Fruit fly (Drosophila melanogaster) whole organism, prepupa: Measurements from ENCODE around the gene PGRP-LC.

Source experiments
- Blimp-1 ChIP-seq: fragments of 200-800 bp; sonication (Bioruptor generic); optimal IDR thresholded peaks from 3 replicates; lab custom pipeline; 2017; ENCODE audit warnings: missing biosample characterization, missing genetic modification characterization, mild to moderate bottlenecking, moderate library complexity, missing genetic modification reagents
- CG10669 ChIP-seq: fragments of 200-800 bp; sonication (Bioruptor generic); optimal IDR thresholded peaks from 3 replicates; lab custom pipeline; 2018; ENCODE audit warnings: missing biosample characterization, mild to moderate bottlenecking, missing genetic modification characterization, moderate library complexity
- CG11294 ChIP-seq: fragments of 200-800 bp; sonication (Bioruptor generic); IDR thresholded peaks from 2 replicates; pipeline ENCODE4 v1.3.6; 2022; ENCODE audit warnings: missing biosample characterization, missing genetic modification characterization
- CG11902 ChIP-seq: fragments of 200-800 bp; sonication (Bioruptor generic); optimal IDR thresholded peaks from 3 replicates; lab custom pipeline; 2016; ENCODE audit warnings: missing biosample characterization, missing genetic modification characterization
- CG15336 ChIP-seq: fragments of 200-800 bp; sonication (Bioruptor generic); IDR thresholded peaks from 2 replicates; pipeline ENCODE4 v1.3.6; 2022; ENCODE audit warnings: missing biosample characterization, missing genetic modification characterization
- CG1621 ChIP-seq: fragments of 200-800 bp; sonication (Bioruptor generic); optimal IDR thresholded peaks from 3 replicates; lab custom pipeline; 2018; ENCODE audit warnings: missing biosample characterization, mild to moderate bottlenecking, missing genetic modification characterization
- CG16779 ChIP-seq: fragments of 200-800 bp; sonication (Bioruptor generic); optimal IDR thresholded peaks from 3 replicates; lab custom pipeline; 2017; ENCODE audit warnings: missing biosample characterization, mild to moderate bottlenecking, missing genetic modification characterization
- CG31627 ChIP-seq: fragments of 200-800 bp; sonication (Bioruptor generic); optimal IDR thresholded peaks from 3 replicates; lab custom pipeline; 2016; ENCODE audit warnings: missing biosample characterization, missing genetic modification characterization
- CG32006 ChIP-seq: fragments of 200-800 bp; sonication (Bioruptor generic); optimal IDR thresholded peaks from 3 replicates; lab custom pipeline; 2017; ENCODE audit warnings: missing biosample characterization, mild to moderate bottlenecking, missing genetic modification characterization
- CG34406 ChIP-seq: fragments of 200-800 bp; sonication (Bioruptor generic); optimal IDR thresholded peaks from 3 replicates; lab custom pipeline; 2016; ENCODE audit warnings: missing biosample characterization, missing genetic modification characterization
- CG4318 ChIP-seq: fragments of 200-800 bp; sonication (Bioruptor generic); optimal IDR thresholded peaks from 3 replicates; lab custom pipeline; 2017; ENCODE audit warnings: missing biosample characterization, mild to moderate bottlenecking, missing genetic modification characterization
- CG6163 ChIP-seq: fragments of 200-800 bp; sonication (Bioruptor generic); IDR thresholded peaks from 3 replicates; pipeline ENCODE4 v1.3.6; 2022; ENCODE audit warnings: missing biosample characterization, missing genetic modification characterization
- CG6276 ChIP-seq: fragments of 200-800 bp; sonication (Bioruptor generic); optimal IDR thresholded peaks from 2 replicates; lab custom pipeline; 2017; ENCODE audit warnings: missing biosample characterization, mild to moderate bottlenecking, missing genetic modification characterization
- CG6792 ChIP-seq: fragments of 200-800 bp; sonication (Bioruptor generic); optimal IDR thresholded peaks from 3 replicates; lab custom pipeline; 2016; ENCODE audit warnings: missing biosample characterization, missing genetic modification characterization
- CG6854 ChIP-seq: fragments of 200-800 bp; sonication (Bioruptor generic); optimal IDR thresholded peaks from 2 replicates; lab custom pipeline; 2017; ENCODE audit warnings: missing biosample characterization, mild to moderate bottlenecking, missing genetic modification characterization
- CG7368 ChIP-seq: fragments of 200-800 bp; sonication (Bioruptor generic); optimal IDR thresholded peaks from 3 replicates; lab custom pipeline; 2016; ENCODE audit warnings: missing biosample characterization, missing genetic modification characterization
- CG8319 ChIP-seq: fragments of 200-800 bp; sonication (Bioruptor generic); optimal IDR thresholded peaks from 3 replicates; lab custom pipeline; 2016; ENCODE audit warnings: missing biosample characterization, missing genetic modification characterization
- CG8632 ChIP-seq: fragments of 200-800 bp; sonication (Bioruptor generic); optimal IDR thresholded peaks from 3 replicates; lab custom pipeline; 2016; ENCODE audit warnings: missing biosample characterization, missing genetic modification characterization
- CG9139 ChIP-seq: fragments of 200-800 bp; sonication (Bioruptor generic); optimal IDR thresholded peaks from 3 replicates; lab custom pipeline; 2017; ENCODE audit warnings: missing biosample characterization, mild to moderate bottlenecking, missing genetic modification characterization
- Eip75B ChIP-seq: fragments of 200-800 bp; sonication (Bioruptor generic); optimal IDR thresholded peaks from 3 replicates; lab custom pipeline; 2016; ENCODE audit warnings: missing biosample characterization, missing genetic modification characterization
- Eip78C ChIP-seq: fragments of 200-800 bp; sonication (Bioruptor generic); peaks from one replicate; lab custom pipeline; 2016; ENCODE audit warnings: missing biosample characterization, missing genetic modification characterization
- Ets96B ChIP-seq: fragments of 200-800 bp; optimal IDR thresholded peaks from 2 replicates; lab custom pipeline; 2019; ENCODE audit warnings: missing biosample characterization, mild to moderate bottlenecking, missing genetic modification characterization, moderate library complexity
- Hr38 ChIP-seq: sonication (Bioruptor generic); optimal IDR thresholded peaks from 2 replicates; lab custom pipeline; 2016; ENCODE audit warnings: missing biosample characterization, missing genetic modification characterization
- Hr39 ChIP-seq: fragments of 200-800 bp; sonication (Bioruptor generic); optimal IDR thresholded peaks from 2 replicates; lab custom pipeline; 2016; ENCODE audit warnings: missing biosample characterization, missing genetic modification characterization
- Hr4 ChIP-seq: fragments of 200-800 bp; sonication (Bioruptor generic); optimal IDR thresholded peaks from 3 replicates; lab custom pipeline; 2016; ENCODE audit warnings: missing biosample characterization, missing genetic modification characterization
- Met ChIP-seq: fragments of 200-800 bp; sonication (Bioruptor generic); optimal IDR thresholded peaks from 3 replicates; lab custom pipeline; 2016; ENCODE audit warnings: missing biosample characterization, missing genetic modification characterization
- OdsH ChIP-seq: fragments of 200-800 bp; sonication (Bioruptor generic); optimal IDR thresholded peaks from 3 replicates; lab custom pipeline; 2016; ENCODE audit warnings: missing biosample characterization, missing genetic modification characterization
- Sox102F ChIP-seq: fragments of 200-800 bp; sonication (Bioruptor generic); optimal IDR thresholded peaks from 2 replicates; lab custom pipeline; 2016; ENCODE audit warnings: missing biosample characterization, mild to moderate bottlenecking, missing genetic modification characterization
- Sox14 ChIP-seq: fragments of 200-800 bp; sonication (Bioruptor generic); optimal IDR thresholded peaks from 3 replicates; lab custom pipeline; 2016; ENCODE audit warnings: missing biosample characterization, missing genetic modification characterization
- acj6 ChIP-seq: fragments of 200-800 bp; sonication (Bioruptor generic); optimal IDR thresholded peaks from 3 replicates; lab custom pipeline; 2016; ENCODE audit warnings: missing biosample characterization, missing genetic modification characterization
- dsx ChIP-seq: fragments of 200-800 bp; optimal IDR thresholded peaks from 3 replicates; lab custom pipeline; 2019; ENCODE audit warnings: missing biosample characterization, mild to moderate bottlenecking, missing genetic modification characterization, moderate library complexity; ENCODE audit not compliant: poor library complexity, severe bottlenecking
- eg ChIP-seq: fragments of 200-800 bp; sonication (Bioruptor generic); IDR thresholded peaks from 3 replicates; pipeline ENCODE4 v1.3.6; 2022; ENCODE audit warnings: missing biosample characterization, missing genetic modification characterization
- esn ChIP-seq: fragments of 200-800 bp; sonication (Bioruptor generic); optimal IDR thresholded peaks from 2 replicates; lab custom pipeline; 2016; ENCODE audit warnings: missing biosample characterization, mild to moderate bottlenecking, missing genetic modification characterization, moderate library complexity
- fd59A ChIP-seq: fragments of 200-800 bp; sonication (Bioruptor generic); optimal IDR thresholded peaks from 2 replicates; lab custom pipeline; 2017; ENCODE audit warnings: missing biosample characterization, mild to moderate bottlenecking, missing genetic modification characterization, missing genetic modification reagents
- fd85E ChIP-seq: fragments of 200-800 bp; sonication (Bioruptor generic); optimal IDR thresholded peaks from 3 replicates; lab custom pipeline; 2016; ENCODE audit warnings: missing biosample characterization, missing genetic modification characterization
- fkh ChIP-seq: fragments of 200-800 bp; sonication (Bioruptor generic); optimal IDR thresholded peaks from 3 replicates; lab custom pipeline; 2017; ENCODE audit warnings: missing biosample characterization, mild to moderate bottlenecking, missing genetic modification characterization, moderate library complexity
- lz ChIP-seq: fragments of 200-800 bp; sonication (Bioruptor generic); optimal IDR thresholded peaks from 3 replicates; lab custom pipeline; 2016; ENCODE audit warnings: missing biosample characterization, missing genetic modification characterization
- net ChIP-seq: fragments of 200-800 bp; sonication (Bioruptor generic); optimal IDR thresholded peaks from 3 replicates; lab custom pipeline; 2016; ENCODE audit warnings: missing biosample characterization, missing genetic modification characterization
- pdm3 ChIP-seq: fragments of 200-800 bp; sonication (Bioruptor generic); optimal IDR thresholded peaks from 3 replicates; lab custom pipeline; 2016; ENCODE audit warnings: missing biosample characterization, missing genetic modification characterization
- svp ChIP-seq: fragments of 200-800 bp; sonication (Bioruptor generic); peaks from one replicate; lab custom pipeline; 2016; ENCODE audit warnings: missing biosample characterization, missing genetic modification characterization
- topi ChIP-seq: fragments of 200-800 bp; sonication (Bioruptor generic); optimal IDR thresholded peaks from 3 replicates; lab custom pipeline; 2016; ENCODE audit warnings: missing biosample characterization, missing genetic modification characterization
- vri ChIP-seq: fragments of 200-800 bp; sonication (Bioruptor generic); optimal IDR thresholded peaks from 3 replicates; lab custom pipeline; 2016; ENCODE audit warnings: missing biosample characterization, mild to moderate bottlenecking, missing genetic modification characterization

The PGRP-LC gene

dm6 chr3L:9340232-9340631, 1.6 kb downstream of the PGRP-LC start (continued):
- TF ChIP-seq CG11294 (GFP tag; lab: Robert Waterston, UW) (no peak), svp (peak; percentile 78), CG9139 (GFP tag; lab: Kevin White, UChicago) (peak; percentile 9), Ets96B (tag; lab: Kevin White, UChicago) (no peak), CG8632 (GFP tag; lab: Kevin White, UChicago) (no peak), OdsH (GFP tag; lab: Kevin White, UChicago) (no peak), CG7368 (no peak), CG6163 (GFP tag; lab: Robert Waterston, UW) (peak; percentile 61; the same call in 2 of the 3 replicates), dsx (GFP tag; lab: Kevin White, UChicago) (no peak), CG8319 (GFP tag; lab: Kevin White, UChicago) (no peak), CG6792 (GFP tag; lab: Kevin White, UChicago) (no peak), Hr39 (GFP tag; lab: Kevin White, UChicago) (no peak), net (GFP tag; lab: Kevin White, UChicago) (no peak), Blimp-1 (GFP tag; lab: Kevin White, UChicago) (no peak), CG10669 (GFP tag; lab: Kevin White, UChicago) (no peak), Eip78C (GFP tag; lab: Kevin White, UChicago) (peak; percentile 60), CG31627 (GFP tag; lab: Kevin White, UChicago) (no peak), eg (GFP tag; lab: Robert Waterston, UW) (peak; percentile 37; the same call in 1 of the 3 replicates), Sox102F (GFP tag; lab: Kevin White, UChicago) (peak; percentile 28)

- TF ChIP-seq CG6276 (GFP tag; lab: Kevin White, UChicago) (no peak), OdsH (GFP tag; lab: Kevin White, UChicago) (no peak), Sox14 (GFP tag; lab: Kevin White, UChicago) (peak; percentile 22), CG6854 (no peak), esn (GFP tag; lab: Kevin White, UChicago) (no peak), svp (peak; percentile 21), fd59A (no peak), CG15336 (GFP tag; lab: Robert Waterston, UW) (no peak), lz (GFP tag; lab: Kevin White, UChicago) (no peak), pdm3 (GFP tag; lab: Kevin White, UChicago) (no peak), net (GFP tag; lab: Kevin White, UChicago) (no peak), Hr39 (GFP tag; lab: Kevin White, UChicago) (no peak), Sox102F (GFP tag; lab: Kevin White, UChicago) (no peak), CG1621 (tag; lab: Kevin White, UChicago) (no peak), CG7368 (no peak), acj6 (GFP tag; lab: Kevin White, UChicago) (no peak), CG16779 (no peak), Met (GFP tag; lab: Kevin White, UChicago) (no peak), vri (GFP tag; lab: Kevin White, UChicago) (no peak), Hr4 (GFP tag; lab: Kevin White, UChicago) (no peak), CG32006 (GFP tag; lab: Kevin White, UChicago) (no peak), fkh (GFP tag; lab: Kevin White, UChicago) (peak; percentile 34)
Measured at dm6 chr3L:9340839-9341238, 2.2 kb downstream of the PGRP-LC start.

- no peak for TF ChIP-seq CG4318 (GFP tag; lab: Kevin White, UChicago)
- TF ChIP-seq Eip75B (GFP tag; lab: Kevin White, UChicago), result no peak
- TF ChIP-seq pdm3 (GFP tag; lab: Kevin White, UChicago), result no peak
- no peak for TF ChIP-seq fd85E (GFP tag; lab: Kevin White, UChicago)
- no peak for TF ChIP-seq CG11902 (GFP tag; lab: Kevin White, UChicago)
- TF ChIP-seq Hr38 (GFP tag; lab: Kevin White, UChicago), result no peak
- no peak for TF ChIP-seq CG8632 (GFP tag; lab: Kevin White, UChicago)
- no peak for TF ChIP-seq net (GFP tag; lab: Kevin White, UChicago)
- TF ChIP-seq CG6854, result no peak
- TF ChIP-seq CG34406 (GFP tag; lab: Kevin White, UChicago), result no peak
- no peak for TF ChIP-seq CG8319 (GFP tag; lab: Kevin White, UChicago)
- TF ChIP-seq topi (GFP tag; lab: Kevin White, UChicago), result no peak
Measured at dm6 chr3L:9343963-9344362, 5.4 kb downstream of the PGRP-LC start.
